Worm (Caenorhabditis elegans) whole organism, L3 larva: ENCODE data around the gene fbxa-107.
A peak's percentile ranks its signal among the peaks of the same experiment; 100 is the strongest.

ENCODE experiments used
- ZK546.5 ChIP-seq: sonication (generic microtip); optimal IDR thresholded peaks from 2 replicates; lab custom pipeline; 2017; ENCODE audit warnings: missing biosample characterization, missing genetic modification characterization
- ama-1 ChIP-seq: fragments of 150-350 bp; optimal IDR thresholded peaks from 2 replicates; lab custom pipeline; 2018
- ceh-28 ChIP-seq: fragments of 150-350 bp; optimal IDR thresholded peaks from 2 replicates; lab custom pipeline; 2014; ENCODE audit warnings: missing biosample characterization, missing genetic modification reagents, missing genetic modification characterization
- ceh-82 ChIP-seq: fragments of 150-350 bp; optimal IDR thresholded peaks from 2 replicates; lab custom pipeline; 2014; ENCODE audit warnings: missing biosample characterization, missing genetic modification characterization
- ceh-9 ChIP-seq: sonication (generic microtip); optimal IDR thresholded peaks from 2 replicates; lab custom pipeline; 2018; ENCODE audit warnings: missing biosample characterization, missing genetic modification characterization
- daf-12 ChIP-seq: fragments of 150-350 bp; optimal IDR thresholded peaks from 2 replicates; lab custom pipeline; 2014; ENCODE audit warnings: missing biosample characterization, missing genetic modification reagents, missing genetic modification characterization
- egl-27 ChIP-seq: sonication (generic microtip); optimal IDR thresholded peaks from 4 replicates; lab custom pipeline; 2017; ENCODE audit warnings: missing biosample characterization, missing genetic modification reagents, missing genetic modification characterization
- egl-5 ChIP-seq: fragments of 150-350 bp; optimal IDR thresholded peaks from 2 replicates; lab custom pipeline; 2017; ENCODE audit warnings: missing biosample characterization, missing genetic modification reagents, missing genetic modification characterization, inconsistent platforms
- elt-1 ChIP-seq: fragments of 150-350 bp; optimal IDR thresholded peaks from 2 replicates; lab custom pipeline; 2014; ENCODE audit warnings: missing biosample characterization, missing genetic modification characterization
- elt-2 ChIP-seq: sonication (generic microtip); optimal IDR thresholded peaks from 2 replicates; lab custom pipeline; 2016; ENCODE audit warnings: missing genetic modification reagents, mild to moderate bottlenecking, missing genetic modification characterization, missing compliant biosample characterization
- elt-3 ChIP-seq, 3 experiments: fragments of 150-350 bp in 1 of 3; sonication (generic microtip) in 2 of 3; optimal IDR thresholded peaks; 2 replicates in 2 of 3; 4 replicates in 1 of 3; lab custom pipeline; 2014 to 2017; ENCODE audit warnings: missing biosample characterization in 3 of 3, missing genetic modification characterization in 3 of 3
- eor-1 ChIP-seq, 2 experiments: fragments of 150-350 bp; optimal IDR thresholded peaks; 2 replicates each; lab custom pipeline; 2014 to 2018; ENCODE audit warnings: missing biosample characterization in 2 of 2, missing genetic modification characterization in 2 of 2
- fkh-2 ChIP-seq: fragments of 150-350 bp; optimal IDR thresholded peaks from 2 replicates; lab custom pipeline; 2014; ENCODE audit warnings: missing biosample characterization, missing genetic modification reagents, missing genetic modification characterization
- fos-1 ChIP-seq: fragments of 150-350 bp; optimal IDR thresholded peaks from 2 replicates; lab custom pipeline; 2014; ENCODE audit warnings: missing biosample characterization, missing genetic modification characterization
- hmg-11 ChIP-seq: sonication (generic microtip); optimal IDR thresholded peaks from 2 replicates; lab custom pipeline; 2016; ENCODE audit warnings: missing genetic modification characterization, missing compliant biosample characterization
- jun-1 ChIP-seq: fragments of 150-350 bp; optimal IDR thresholded peaks from 2 replicates; lab custom pipeline; 2014; ENCODE audit warnings: missing biosample characterization, missing genetic modification reagents, missing genetic modification characterization
- lin-15B ChIP-seq: fragments of 150-350 bp; optimal IDR thresholded peaks from 2 replicates; lab custom pipeline; 2014; ENCODE audit warnings: missing biosample characterization, missing genetic modification characterization
- lsy-12 ChIP-seq: sonication (generic microtip); optimal IDR thresholded peaks from 2 replicates; lab custom pipeline; 2016; ENCODE audit warnings: mild to moderate bottlenecking, missing genetic modification characterization, missing compliant biosample characterization
- mml-1 ChIP-seq: fragments of 150-350 bp; sonication (generic microtip); optimal IDR thresholded peaks from 3 replicates; lab custom pipeline; 2014; ENCODE audit warnings: missing biosample characterization, missing genetic modification characterization
- nfya-1 ChIP-seq: sonication (generic microtip); optimal IDR thresholded peaks from 2 replicates; lab custom pipeline; 2017; ENCODE audit warnings: missing genetic modification characterization, mild to moderate bottlenecking, missing compliant biosample characterization, antibody characterized with exemption, moderate library complexity; ENCODE audit not compliant: insufficient read depth
- nhr-11 ChIP-seq: fragments of 150-350 bp; optimal IDR thresholded peaks from 2 replicates; lab custom pipeline; 2014; ENCODE audit warnings: missing biosample characterization, missing genetic modification characterization
- nhr-23 ChIP-seq: fragments of 150-350 bp; optimal IDR thresholded peaks from 2 replicates; lab custom pipeline; 2014; ENCODE audit warnings: missing biosample characterization, missing genetic modification reagents, missing genetic modification characterization
- nhr-237 ChIP-seq: fragments of 150-350 bp; optimal IDR thresholded peaks from 2 replicates; lab custom pipeline; 2014; ENCODE audit warnings: missing biosample characterization, missing genetic modification characterization
- nhr-25 ChIP-seq: sonication (generic microtip); optimal IDR thresholded peaks from 2 replicates; lab custom pipeline; 2017; ENCODE audit warnings: missing biosample characterization, missing genetic modification characterization
- nhr-28 ChIP-seq: fragments of 150-350 bp; optimal IDR thresholded peaks from 2 replicates; lab custom pipeline; 2014; ENCODE audit warnings: missing biosample characterization, missing genetic modification characterization
- nhr-76 ChIP-seq: fragments of 150-350 bp; sonication (generic microtip); optimal IDR thresholded peaks from 5 replicates; lab custom pipeline; 2014; ENCODE audit warnings: missing biosample characterization, missing genetic modification characterization
- nhr-77 ChIP-seq: fragments of 150-350 bp; optimal IDR thresholded peaks from 2 replicates; lab custom pipeline; 2014; ENCODE audit warnings: missing biosample characterization, missing genetic modification characterization
- pha-4 ChIP-seq: fragments of 150-350 bp; optimal IDR thresholded peaks from 2 replicates; lab custom pipeline; 2014; ENCODE audit warnings: missing biosample characterization, missing genetic modification reagents, missing genetic modification characterization
- tbx-2 ChIP-seq: sonication (generic microtip); optimal IDR thresholded peaks from 2 replicates; lab custom pipeline; 2016; ENCODE audit warnings: mild to moderate bottlenecking, missing genetic modification characterization, missing compliant biosample characterization
- unc-62 ChIP-seq: fragments of 150-350 bp; sonication (generic microtip); optimal IDR thresholded peaks from 4 replicates; lab custom pipeline; 2014; ENCODE audit warnings: missing biosample characterization, missing genetic modification reagents, missing genetic modification characterization
- ztf-11 ChIP-seq: fragments of 150-350 bp; optimal IDR thresholded peaks from 2 replicates; lab custom pipeline; 2014; ENCODE audit warnings: missing biosample characterization, missing genetic modification characterization

fbxa-107 gene

DNA sequence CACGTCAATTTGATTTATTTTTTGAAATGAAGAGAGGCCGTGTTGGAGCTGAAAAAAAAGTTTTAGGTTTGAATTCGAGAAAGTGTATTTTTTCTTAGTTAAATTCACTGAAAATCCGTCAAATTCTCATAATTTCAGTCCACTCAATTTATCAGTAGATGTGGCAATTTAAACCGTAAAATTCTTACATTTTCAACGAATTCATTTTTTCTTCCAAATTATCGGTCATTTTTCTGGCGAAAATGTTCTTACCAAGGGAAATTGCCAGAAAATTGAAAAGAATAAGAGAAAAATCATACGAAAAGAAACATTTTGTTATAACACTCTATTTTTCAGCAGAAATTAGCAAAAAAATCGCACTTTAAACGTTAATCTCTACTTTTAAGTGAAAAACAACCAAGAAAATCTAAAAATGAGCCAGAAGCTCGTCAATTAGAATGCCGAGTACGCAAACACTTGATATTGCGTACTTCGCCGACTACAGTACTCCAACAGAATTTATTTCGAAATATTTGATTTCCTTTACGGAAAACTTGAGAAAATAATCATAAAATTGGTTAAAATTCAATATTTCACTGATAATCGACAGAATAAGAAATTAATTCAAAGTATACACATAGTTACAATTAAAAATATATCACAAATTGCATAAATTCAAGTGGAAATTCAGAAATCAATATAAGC lies 38.4 kb upstream of the fbxa-107 start, which contains the start of gene fbxa-106:
Gene fbxa-106 (minus strand): TSS at position 51 of the 684 bp plus-strand sequence.
- TF ChIP-seq lsy-12 (tag; lab: Kevin White, UChicago): no peak
- no peak for TF ChIP-seq ceh-82 (tag; lab: Kevin White, UChicago)
- no peak for TF ChIP-seq elt-3 (tag; optimal IDR thresholded peaks at IDR 0.05; lab: Kevin White, UChicago)
- TF ChIP-seq nhr-237 (tag; lab: Kevin White, UChicago): no peak
- TF ChIP-seq fkh-2 (tag; lab: Kevin White, UChicago): no peak
- TF ChIP-seq egl-5 (tag; lab: Kevin White, UChicago): no peak
- no peak for TF ChIP-seq ceh-9 (tag; lab: Kevin White, UChicago)

DNA sequence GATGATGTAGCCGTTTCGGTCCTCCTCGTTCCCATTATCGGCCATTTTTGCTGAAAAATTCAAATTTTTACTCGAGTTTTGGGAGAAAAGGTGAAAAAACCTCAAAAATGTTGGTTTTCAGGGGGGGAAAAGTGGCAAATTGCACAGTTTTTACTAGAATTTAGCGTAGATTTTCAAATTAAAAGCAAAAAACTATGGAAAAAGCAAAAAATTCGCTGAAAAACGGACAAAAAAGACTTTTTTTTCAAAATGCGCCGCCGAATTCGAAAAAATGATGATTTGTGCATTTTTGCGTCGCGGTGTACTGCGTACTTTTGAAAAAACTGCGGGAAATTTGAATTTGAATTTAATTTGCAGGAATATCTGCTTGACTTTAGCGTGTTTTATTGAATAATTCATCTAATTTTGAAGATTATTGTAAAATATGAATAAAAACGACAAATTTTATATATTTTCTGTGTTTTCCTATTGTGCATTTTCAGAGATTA lies 37.5 kb upstream of the fbxa-107 start, which contains the start of gene Y59A8B.12:
Gene Y59A8B.12 (minus strand): TSS at position 51 of the 488 bp plus-strand sequence.
- TF ChIP-seq lsy-12 (tag; lab: Kevin White, UChicago) (no peak), ceh-9 (tag; lab: Kevin White, UChicago) (no peak), nfya-1 (tag; lab: Kevin White, UChicago) (no peak), jun-1 (no peak), nhr-77 (tag; lab: Kevin White, UChicago) (no peak), fos-1 (tag; lab: Kevin White, UChicago) (no peak), ZK546.5 (tag; lab: Kevin White, UChicago) (no peak), nhr-237 (tag; lab: Kevin White, UChicago) (no peak), unc-62 (no peak), ztf-11 (tag; lab: Kevin White, UChicago) (no peak), nhr-25 (tag; lab: Kevin White, UChicago) (no peak), fkh-2 (tag; lab: Kevin White, UChicago) (no peak), lin-15B (tag; lab: Kevin White, UChicago) (no peak), pha-4 (tag; lab: Kevin White, UChicago) (no peak)
- TF ChIP-seq, all 47 proteins: peak for 0

DNA sequence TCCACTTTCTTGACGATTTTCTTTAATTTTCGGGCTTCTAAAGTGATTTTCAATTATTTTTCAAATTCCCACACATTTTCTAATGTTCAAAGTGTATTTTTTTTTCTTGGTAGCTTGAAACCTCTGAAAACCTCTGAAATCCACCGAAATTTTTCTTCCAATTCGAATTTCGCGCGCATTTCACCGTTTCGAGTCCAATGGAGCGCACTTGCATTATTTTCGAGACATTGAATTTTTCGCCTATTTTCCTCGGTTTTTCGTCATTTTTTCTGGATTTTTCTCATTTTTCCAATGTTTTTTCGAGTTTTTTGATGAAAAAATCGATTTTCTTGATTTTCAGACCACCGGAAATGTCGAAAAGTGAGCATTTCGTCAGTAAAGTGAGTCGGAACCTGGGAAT lies 37.0 kb upstream of the fbxa-107 start, which contains the start of gene slr-2:
Gene slr-2 (plus strand): TSS at position 341 of the 400 bp plus-strand sequence.
- peak; percentile 60 for TF ChIP-seq pha-4 (tag; lab: Kevin White, UChicago)
- TF ChIP-seq elt-2: no peak
- TF ChIP-seq nfya-1 (tag; lab: Kevin White, UChicago): peak; percentile 65
- peak; percentile 8 for TF ChIP-seq nhr-23 (tag; lab: Kevin White, UChicago)
- TF ChIP-seq lin-15B (tag; lab: Kevin White, UChicago): peak; percentile 65
- TF ChIP-seq, all 47 proteins: peak for 4

DNA sequence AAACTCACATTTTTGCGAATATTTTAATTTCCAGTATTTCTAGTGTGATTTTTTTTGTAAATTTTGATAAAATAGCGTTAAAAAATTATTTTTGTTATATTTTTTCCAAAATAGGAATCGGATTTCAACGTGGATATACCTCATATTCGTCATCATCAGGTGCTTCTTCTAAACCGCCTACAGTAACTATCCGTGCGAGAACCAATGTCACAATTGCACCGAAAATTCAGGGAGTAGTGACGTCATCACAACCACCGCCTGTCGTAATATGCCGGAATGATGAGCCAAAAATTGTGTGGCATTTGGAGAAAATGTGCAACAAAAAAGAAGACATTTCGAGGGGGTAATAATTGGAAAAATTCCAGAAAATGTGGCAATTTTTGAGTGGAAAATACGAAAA lies 32.5 kb upstream of the fbxa-107 start:
- TF ChIP-seq hmg-11 (tag; lab: Kevin White, UChicago): no peak
- TF ChIP-seq nhr-28 (tag; lab: Kevin White, UChicago): no peak
- TF ChIP-seq ceh-28 (tag; lab: Kevin White, UChicago): no peak
- no peak for TF ChIP-seq egl-27
- TF ChIP-seq nhr-76 (tag; lab: Kevin White, UChicago): no peak
- no peak for TF ChIP-seq ZK546.5 (tag; lab: Kevin White, UChicago)
- TF ChIP-seq nhr-25 (tag; lab: Kevin White, UChicago): no peak
- TF ChIP-seq daf-12 (tag; lab: Kevin White, UChicago): no peak
- no peak for TF ChIP-seq elt-3 (tag; optimal IDR thresholded peaks at IDR 0.05; lab: Kevin White, UChicago)
- TF ChIP-seq pha-4 (tag; lab: Kevin White, UChicago): no peak
- TF ChIP-seq fos-1 (tag; lab: Kevin White, UChicago): no peak
- no peak for TF ChIP-seq ceh-82 (tag; lab: Kevin White, UChicago)
- no peak for TF ChIP-seq ztf-11 (tag; lab: Kevin White, UChicago)
- no peak for TF ChIP-seq ama-1 (lab: Kevin White, UChicago)

DNA sequence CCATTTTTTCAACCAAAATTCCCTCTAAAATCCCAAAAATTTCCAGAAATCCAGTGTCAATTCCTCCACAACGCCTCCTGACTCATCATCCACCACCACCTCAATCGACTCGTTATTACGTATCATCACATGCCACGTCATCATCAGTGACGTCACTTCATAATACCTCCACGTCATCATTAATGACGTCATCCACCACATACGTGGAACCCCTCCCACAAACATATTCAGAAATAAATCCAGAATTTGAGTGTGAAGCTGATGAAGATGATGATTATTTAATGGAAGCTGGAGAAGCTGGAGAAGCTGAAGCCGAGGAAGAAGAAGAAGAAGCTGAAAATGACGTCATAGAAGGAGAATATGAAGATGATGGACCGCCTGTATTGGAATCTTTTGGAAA lies 29.8 kb upstream of the fbxa-107 start:
- TF ChIP-seq mml-1 (tag; lab: Kevin White, UChicago): no peak
- no peak for TF ChIP-seq jun-1
- TF ChIP-seq eor-1 (tag; optimal IDR thresholded peaks at IDR 0.05; lab: Kevin White, UChicago): no peak
- no peak for TF ChIP-seq pha-4 (tag; lab: Kevin White, UChicago)
- TF ChIP-seq tbx-2 (tag; lab: Kevin White, UChicago): no peak
- no peak for TF ChIP-seq fos-1 (tag; lab: Kevin White, UChicago)
- no peak for TF ChIP-seq nhr-11 (tag; lab: Kevin White, UChicago)
- TF ChIP-seq fkh-2 (tag; lab: Kevin White, UChicago): no peak
- TF ChIP-seq elt-2: no peak
- no peak for TF ChIP-seq nhr-237 (tag; lab: Kevin White, UChicago)
- TF ChIP-seq ztf-11 (tag; lab: Kevin White, UChicago): no peak
- TF ChIP-seq elt-1 (tag; lab: Kevin White, UChicago): no peak
- no peak for TF ChIP-seq elt-3 (tag; optimal IDR thresholded peaks at IDR 0.05; lab: Kevin White, UChicago)
